Worm (Caenorhabditis elegans) whole organism, young adult: ENCODE data around the gene C50F4.16.

ENCODE experiments used
- attf-5 ChIP-seq: fragments of 200-800 bp; sonication (Bioruptor generic); optimal IDR thresholded peaks from 2 replicates; lab custom pipeline; 2018; ENCODE audit warnings: mild to moderate bottlenecking, missing genetic modification characterization, missing compliant biosample characterization
- him-1 ChIP-seq: sonication (generic microtip); optimal IDR thresholded peaks from 2 replicates; lab custom pipeline; 2016; ENCODE audit warnings: missing genotype, missing genetic modification reagents, missing genetic modification characterization, missing compliant biosample characterization
- lin-54 ChIP-seq: fragments of 200-800 bp; sonication (Bioruptor generic); optimal IDR thresholded peaks from 2 replicates; lab custom pipeline; 2018; ENCODE audit warnings: mild to moderate bottlenecking, missing genetic modification characterization, missing compliant biosample characterization
- mel-28 ChIP-seq: sonication (generic microtip); optimal IDR thresholded peaks from 2 replicates; lab custom pipeline; 2016; ENCODE audit warnings: borderline replicate concordance, mild to moderate bottlenecking, missing genetic modification characterization, missing compliant biosample characterization
- pha-4 ChIP-seq: fragments of 150-350 bp; sonication (generic microtip); optimal IDR thresholded peaks from 2 replicates; lab custom pipeline; 2014; ENCODE audit warnings: missing biosample characterization, missing genetic modification reagents, missing genetic modification characterization

ce11 chrV:9570197-9570596 lies 28.8 kb upstream of the C50F4.16 start, which contains the start of gene F25B3.5:
- no peak for TF ChIP-seq mel-28
- TF ChIP-seq pha-4 (tag; lab: Kevin White, UChicago): no peak
- no peak for TF ChIP-seq attf-5 (GFP tag; lab: Kevin White, UChicago)
- no peak for TF ChIP-seq lin-54 (GFP tag; lab: Kevin White, UChicago)
- TF ChIP-seq him-1 (tag; lab: Kevin White, UChicago): no peak
